Fruit fly (Drosophila melanogaster): Measurements from ENCODE around the gene sls.

Gene sls

DNA sequence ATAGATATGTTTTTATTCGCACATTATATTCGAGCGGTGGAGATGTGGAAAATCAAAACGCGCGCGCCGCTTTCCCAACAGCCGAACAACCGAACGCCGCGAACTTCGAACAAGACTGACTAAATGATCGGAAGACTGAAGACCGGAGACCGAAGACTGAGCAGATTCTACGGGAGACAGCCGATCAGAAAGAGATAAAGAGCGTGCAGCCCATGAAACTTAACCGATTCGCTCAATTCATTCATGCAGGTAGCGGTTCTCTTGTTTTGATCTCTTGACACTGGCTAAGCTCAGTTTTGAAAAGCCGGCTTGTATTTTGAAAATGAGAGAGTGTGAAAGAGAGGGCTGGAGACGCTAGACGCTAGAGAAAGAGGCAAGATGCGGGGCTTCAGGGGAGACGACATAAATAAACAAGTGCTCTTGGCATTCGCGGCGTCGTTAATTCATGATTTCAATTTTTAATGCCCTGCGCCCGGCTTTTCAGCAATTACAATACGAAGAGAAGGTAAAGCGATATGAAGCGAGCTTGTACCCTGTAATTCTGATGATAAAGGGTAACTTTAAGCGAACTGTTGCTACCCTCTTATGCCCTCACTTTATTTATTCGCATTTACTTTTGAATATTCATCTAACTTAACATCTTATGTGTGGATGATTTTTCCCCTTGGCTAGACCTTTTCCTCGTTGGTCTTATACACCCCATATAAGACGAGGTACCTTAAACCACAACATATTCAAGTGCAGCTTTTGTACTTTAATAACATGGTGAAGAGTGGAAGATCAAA is 36.4 kb upstream of the sls start, which contains the start of gene zormin (continued):
- TF ChIP-seq Trl (optimal IDR thresholded peaks at IDR 0.05) (peak; percentile 85 to 95), Trl (GFP tag; optimal IDR thresholded peaks at IDR 0.05) (peak; percentile 7), tll (GFP tag; optimal IDR thresholded peaks at IDR 0.05) (no peak), Med (GFP tag) (peak; percentile 89), Awh (GFP tag; IDR thresholded peaks at IDR 0.05) (peak; percentile 59; the same call in 1 of the 2 replicates), CG1647 (GFP tag; optimal IDR thresholded peaks at IDR 0.05) (no peak), CG3995 (GFP tag; optimal IDR thresholded peaks at IDR 0.05) (no peak), Max (GFP tag; optimal IDR thresholded peaks at IDR 0.05) (no peak), CG34422 (GFP tag; IDR thresholded peaks at IDR 0.05) (no peak), zfh2 (GFP tag; optimal IDR thresholded peaks at IDR 0.05) (no peak), YL-1 (GFP tag; optimal IDR thresholded peaks at IDR 0.05) (no peak), CG34376 (GFP tag; optimal IDR thresholded peaks at IDR 0.05) (peak; percentile 15), ems (GFP tag; optimal IDR thresholded peaks at IDR 0.05) (no peak), CG4820 (GFP tag; optimal IDR thresholded peaks at IDR 0.05) (peak; percentile 38), CG17186 (GFP tag; optimal IDR thresholded peaks at IDR 0.05) (no peak), B-H2 (GFP tag; optimal IDR thresholded peaks at IDR 0.05) (no peak), toy (GFP tag; IDR thresholded peaks at IDR 0.05) (no peak), usp (GFP tag; optimal IDR thresholded peaks at IDR 0.05) (no peak), mirr (GFP tag; optimal IDR thresholded peaks at IDR 0.05) (no peak), tgo (GFP tag; IDR thresholded peaks at IDR 0.05) (peak; percentile 61; the same call in 2 of the 3 replicates), HLH54F (GFP tag; optimal IDR thresholded peaks at IDR 0.05) (no peak), CG2120 (GFP tag; optimal IDR thresholded peaks at IDR 0.05) (no peak), CG14710 (tag; optimal IDR thresholded peaks at IDR 0.05) (no peak), sr (GFP tag; IDR thresholded peaks at IDR 0.05) (no peak), Hr78 (GFP tag; optimal IDR thresholded peaks at IDR 0.05) (no peak), H2.0 (GFP tag; IDR thresholded peaks at IDR 0.05) (peak; percentile 21; the same call in 1 of the 2 replicates), Adf1 (GFP tag; IDR thresholded peaks at IDR 0.05) (no peak), CG7987 (GFP tag; optimal IDR thresholded peaks at IDR 0.05) (no peak), sug (tag; optimal IDR thresholded peaks at IDR 0.05) (no peak), CG3726 (GFP tag; IDR thresholded peaks at IDR 0.05) (no peak), CG13296 (GFP tag; optimal IDR thresholded peaks at IDR 0.05) (no peak), CG8359 (GFP tag; optimal IDR thresholded peaks at IDR 0.05; ENCODE audit: borderline replicate concordance) (no peak), CG10321 (GFP tag; IDR thresholded peaks at IDR 0.05) (no peak), CG9609 (GFP tag; optimal IDR thresholded peaks at IDR 0.05) (no peak), Lhr (GFP tag; optimal IDR thresholded peaks at IDR 0.05) (no peak), Dek (tag; optimal IDR thresholded peaks at IDR 0.05) (no peak), ken (GFP tag; IDR thresholded peaks at IDR 0.05) (no peak), CG15073 (GFP tag; optimal IDR thresholded peaks at IDR 0.05) (no peak), slp2 (GFP tag; optimal IDR thresholded peaks at IDR 0.05) (peak; percentile 26), danr (GFP tag; IDR thresholded peaks at IDR 0.05) (no peak), E2f1 (GFP tag; IDR thresholded peaks at IDR 0.05) (no peak), CG1603 (tag; optimal IDR thresholded peaks at IDR 0.05) (peak; percentile 39), CG18476 (GFP tag; optimal IDR thresholded peaks at IDR 0.05) (no peak), h (optimal IDR thresholded peaks at IDR 0.05) (no peak), CG12744 (GFP tag; optimal IDR thresholded peaks at IDR 0.05) (no peak), CG8281 (tag; optimal IDR thresholded peaks at IDR 0.05) (no peak), so (GFP tag; IDR thresholded peaks at IDR 0.05) (0 out of 3 replicates have a peak, but pooled peaks have one; percentile 10), Blimp-1 (GFP tag; optimal IDR thresholded peaks at IDR 0.05) (peak; percentile 41), CG17361 (GFP tag; IDR thresholded peaks at IDR 0.05) (0 out of 3 replicates have a peak, but pooled peaks have one; percentile 26), kni (GFP tag; optimal IDR thresholded peaks at IDR 0.05) (peak; percentile 27)
